Fruit fly (Drosophila melanogaster): ENCODE results near the gene Acbp2.

DNA sequence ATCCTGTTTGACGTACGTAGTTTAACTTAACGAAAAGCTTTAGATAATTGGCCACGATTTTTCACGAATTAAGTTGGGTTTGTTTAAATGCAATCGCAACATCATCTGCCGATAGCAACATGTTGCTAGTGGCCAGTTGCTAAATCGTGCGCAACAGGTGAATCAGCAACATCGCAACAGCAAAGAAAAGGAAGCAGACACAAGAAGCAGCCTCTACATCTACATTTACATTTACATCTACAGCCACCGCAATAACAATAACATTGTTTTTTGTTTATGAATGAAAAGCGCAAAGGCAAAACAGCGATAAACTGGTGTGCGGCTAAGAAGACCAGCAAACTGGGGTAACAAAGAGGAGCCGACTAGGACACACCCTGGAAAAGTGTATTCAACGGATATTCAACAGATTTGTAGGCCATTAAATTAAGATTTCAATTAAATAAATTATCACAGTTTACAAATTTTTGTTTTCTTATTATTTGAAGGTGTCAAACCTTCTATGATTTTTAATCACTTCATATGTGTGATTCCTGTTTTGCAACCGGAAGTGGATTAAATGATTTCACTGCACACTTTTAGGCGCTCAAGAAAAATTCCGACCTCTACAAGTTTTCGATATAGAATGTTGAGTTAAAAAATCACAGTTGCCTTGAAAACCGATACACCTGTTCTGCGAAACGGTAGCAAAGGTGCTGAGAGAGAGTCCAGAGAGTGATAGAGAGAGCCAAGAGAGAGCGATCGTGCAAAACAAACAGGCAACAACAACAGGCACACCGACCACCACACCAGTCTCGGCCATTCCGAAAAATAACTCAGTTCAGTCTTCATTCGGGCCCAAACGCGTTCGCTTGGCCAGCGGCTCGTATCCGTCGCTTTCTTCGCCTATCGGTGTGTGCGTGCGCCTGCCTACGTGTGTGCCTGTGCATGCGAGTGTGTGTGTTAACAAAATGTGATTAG, 2.3 kb downstream of the Acbp2 start, which contains the start of gene melt:
- peak; percentile 89 for TF ChIP-seq Pif1B (GFP tag; optimal IDR thresholded peaks at IDR 0.05)
- peak; percentile 38 for TF ChIP-seq CG13204 (GFP tag; optimal IDR thresholded peaks at IDR 0.05)
- TF ChIP-seq CG34367 (tag; optimal IDR thresholded peaks at IDR 0.05) = peak; percentile 73
- TF ChIP-seq Pif1A (GFP tag; optimal IDR thresholded peaks at IDR 0.05) = peak; percentile 91
- peak; percentile 81 for TF ChIP-seq CG15710 (tag; optimal IDR thresholded peaks at IDR 0.05)
- TF ChIP-seq Ets98B (GFP tag; IDR thresholded peaks at IDR 0.05) = peak; percentile 54
- no peak for TF ChIP-seq EcR (GFP tag; optimal IDR thresholded peaks at IDR 0.05)
- peak; percentile 87 for TF ChIP-seq Snoo (tag; optimal IDR thresholded peaks at IDR 0.05)
- TF ChIP-seq D1 (tag; optimal IDR thresholded peaks at IDR 0.05) = peak; percentile 73
- TF ChIP-seq CG32121 (GFP tag; IDR thresholded peaks at IDR 0.05) = peak; percentile 69
- TF ChIP-seq rn (GFP tag; IDR thresholded peaks at IDR 0.05) = no peak
